Worm (Caenorhabditis elegans): ENCODE measurements around the gene ocam-1.

DNA sequence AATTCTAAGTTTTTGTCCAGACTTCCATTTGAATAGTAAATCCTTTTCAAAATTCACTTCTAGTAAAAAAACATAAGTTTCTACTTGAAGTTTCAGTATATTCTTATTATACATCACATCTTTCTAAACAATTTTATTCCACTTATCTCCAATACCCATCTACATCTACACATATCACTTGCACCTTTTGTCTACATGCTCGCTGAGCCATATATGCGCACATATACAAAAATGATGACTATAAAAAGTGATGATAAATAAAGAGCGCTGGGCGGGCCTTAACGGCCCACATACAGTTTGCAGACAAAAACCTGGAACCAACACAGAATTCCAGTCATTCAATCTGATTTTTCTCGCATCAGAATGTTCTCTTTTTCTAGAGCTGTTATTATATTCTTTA, 11.1 kb downstream of the ocam-1 start, which contains the start of gene AH10.2:
- TF ChIP-seq nhr-11 (tag; optimal IDR thresholded peaks at IDR 0.05) (no peak), nhr-237 (tag; optimal IDR thresholded peaks at IDR 0.05) (no peak), egl-27 (tag; optimal IDR thresholded peaks at IDR 0.05) (no peak), sem-4 (tag; optimal IDR thresholded peaks at IDR 0.05) (no peak), ztf-1 (GFP tag; conservative IDR thresholded peaks at IDR 0.05) (no peak), ceh-82 (tag; optimal IDR thresholded peaks at IDR 0.05) (no peak), mdl-1 (tag; optimal IDR thresholded peaks at IDR 0.05) (no peak), lin-39 (tag; optimal IDR thresholded peaks at IDR 0.05) (no peak), skn-1 (tag; optimal IDR thresholded peaks at IDR 0.05) (no peak), lin-13 (GFP tag; optimal IDR thresholded peaks at IDR 0.05) (no peak), elt-1 (tag; optimal IDR thresholded peaks at IDR 0.05) (no peak), nhr-129 (tag; optimal IDR thresholded peaks at IDR 0.05) (no peak), crh-2 (tag; optimal IDR thresholded peaks at IDR 0.05) (no peak)

Measured in whole organism, L2 larva.